Worm (Caenorhabditis elegans): ENCODE data around the gene hch-1.

DNA sequence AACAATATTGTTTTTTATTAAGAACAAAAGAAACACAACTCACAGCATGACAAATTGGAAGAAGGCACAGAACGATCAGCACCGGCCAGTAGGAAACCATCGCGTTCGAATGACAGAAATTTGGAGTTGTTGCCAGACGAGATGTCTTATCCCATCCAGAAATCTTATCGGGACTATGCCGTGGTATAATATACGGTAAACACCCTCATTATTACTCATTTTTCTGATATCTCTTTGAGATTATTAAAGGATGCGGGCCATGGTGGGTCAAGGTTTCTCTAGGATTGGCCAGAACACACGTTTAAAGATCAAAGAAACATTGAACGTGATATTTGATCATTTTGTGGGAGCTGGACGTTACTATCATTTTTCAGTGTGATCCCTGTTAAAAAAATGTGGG, at the start of gene hch-1:
- no peak for TF ChIP-seq R02D3.7 (tag; optimal IDR thresholded peaks at IDR 0.05)
- TF ChIP-seq nhr-11 (tag; optimal IDR thresholded peaks at IDR 0.05) = no peak
- TF ChIP-seq unc-39 (tag; optimal IDR thresholded peaks at IDR 0.05) = no peak
- no peak for TF ChIP-seq lin-39 (tag; optimal IDR thresholded peaks at IDR 0.05)
- TF ChIP-seq elt-3 (tag; optimal IDR thresholded peaks at IDR 0.05) = no peak
- TF ChIP-seq ZK546.5 (tag; optimal IDR thresholded peaks at IDR 0.05) = no peak
- no peak for TF ChIP-seq ceh-28 (tag; optimal IDR thresholded peaks at IDR 0.05)
- no peak for TF ChIP-seq skn-1 (tag; optimal IDR thresholded peaks at IDR 0.05)
- no peak for TF ChIP-seq nhr-25 (tag; optimal IDR thresholded peaks at IDR 0.05)
- no peak for TF ChIP-seq nhr-23 (tag; optimal IDR thresholded peaks at IDR 0.05)
